Fruit fly (Drosophila melanogaster) Kc167 (cell line): ENCODE results near the gene CG8927.

ENCODE experiments used
- Myc ChIP-seq: fragments of >200 bp; optimal IDR thresholded peaks from 2 replicates; lab custom pipeline; 2017; ENCODE audit warnings: missing external identifiers
- Sin3A ChIP-seq: fragments of >200 bp; optimal IDR thresholded peaks from 2 replicates; lab custom pipeline; 2018; ENCODE audit warnings: missing external identifiers
- h ChIP-seq: fragments of >200 bp; optimal IDR thresholded peaks from 3 replicates; lab custom pipeline; 2018; ENCODE audit warnings: missing external identifiers
- psq ChIP-seq: fragments of >200 bp; optimal IDR thresholded peaks from 2 replicates; lab custom pipeline; 2017; ENCODE audit warnings: missing external identifiers
- ttk ChIP-seq: sonication (Bioruptor generic); optimal IDR thresholded peaks from 2 replicates; lab custom pipeline; 2017; ENCODE audit warnings: missing external identifiers

DNA sequence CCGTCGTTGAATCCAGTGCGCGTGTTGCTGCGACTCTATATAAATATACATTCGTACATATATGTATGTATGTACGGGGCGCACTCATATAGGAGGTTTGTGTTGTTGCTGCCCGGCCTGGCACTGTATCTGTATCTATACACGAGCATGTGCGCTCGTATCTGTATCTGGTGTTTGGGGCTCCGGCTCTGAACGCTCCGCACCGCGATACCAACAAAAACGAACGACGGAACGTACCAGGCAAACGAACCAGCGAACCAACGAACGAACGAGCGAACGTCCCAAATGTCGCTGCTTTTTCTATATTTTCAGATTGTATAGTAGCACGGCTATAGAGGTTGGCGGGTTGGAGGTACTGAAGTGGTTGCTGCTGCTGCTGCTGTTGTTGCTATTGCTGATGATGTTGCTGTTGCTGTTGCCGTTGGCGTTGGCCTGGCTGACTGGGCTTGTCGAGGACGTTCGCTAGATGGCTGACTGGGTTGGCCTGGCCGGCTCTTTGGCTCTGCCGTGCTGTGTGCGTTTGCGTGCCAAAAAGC, 26.3 kb downstream of the CG8927 start:
- TF ChIP-seq ttk (lab: Kevin White, UChicago): no peak
- TF ChIP-seq psq (lab: Kevin White, UChicago): no peak
- no peak for TF ChIP-seq Sin3A
- no peak for TF ChIP-seq h (lab: Kevin White, UChicago)
- no peak for TF ChIP-seq Myc (lab: Kevin White, UChicago)
